Worm (Caenorhabditis elegans): ENCODE measurements around the gene T20D4.15.

ce11 chrV:3428697-3429096 lies 34.2 kb upstream of the T20D4.15 start, which contains the start of gene srab-20:
- TF ChIP-seq flt-1 (GFP tag; IDR thresholded peaks at IDR 0.05) (no peak), tab-1 (GFP tag; IDR thresholded peaks at IDR 0.05) (no peak), med-1 (GFP tag; optimal IDR thresholded peaks at IDR 0.05; ENCODE audit: insufficient read depth) (no peak)

Measured in whole organism, midembryonic.